Worm (Caenorhabditis elegans) whole organism, L3 larva: ENCODE results near the gene T24D5.3.
"Not testable (repeated sequence)": the region's sequence is repeated elsewhere in the genome, so short reads cannot be mapped to it uniquely, and the experiment has no call there.

Experiments
- R02D3.7 ChIP-seq: fragments of 150-350 bp; optimal IDR thresholded peaks from 2 replicates; lab custom pipeline; 2014; ENCODE audit warnings: missing biosample characterization, missing genetic modification characterization
- ZK546.5 ChIP-seq: sonication (generic microtip); optimal IDR thresholded peaks from 2 replicates; lab custom pipeline; 2017; ENCODE audit warnings: missing biosample characterization, missing genetic modification characterization
- aly-2 ChIP-seq: fragments of 150-350 bp; optimal IDR thresholded peaks from 2 replicates; lab custom pipeline; 2014; ENCODE audit warnings: missing biosample characterization, missing genetic modification characterization
- ama-1 ChIP-seq: fragments of 150-350 bp; optimal IDR thresholded peaks from 2 replicates; lab custom pipeline; 2018
- ceh-16 ChIP-seq: sonication (generic microtip); optimal IDR thresholded peaks from 2 replicates; lab custom pipeline; 2017; ENCODE audit warnings: missing biosample characterization, missing genetic modification characterization
- ceh-28 ChIP-seq: fragments of 150-350 bp; optimal IDR thresholded peaks from 2 replicates; lab custom pipeline; 2014; ENCODE audit warnings: missing biosample characterization, missing genetic modification reagents, missing genetic modification characterization
- egl-27 ChIP-seq: sonication (generic microtip); optimal IDR thresholded peaks from 4 replicates; lab custom pipeline; 2017; ENCODE audit warnings: missing biosample characterization, missing genetic modification reagents, missing genetic modification characterization
- elt-1 ChIP-seq: fragments of 150-350 bp; optimal IDR thresholded peaks from 2 replicates; lab custom pipeline; 2014; ENCODE audit warnings: missing biosample characterization, missing genetic modification characterization
- elt-2 ChIP-seq: sonication (generic microtip); optimal IDR thresholded peaks from 2 replicates; lab custom pipeline; 2016; ENCODE audit warnings: missing genetic modification reagents, mild to moderate bottlenecking, missing genetic modification characterization, missing compliant biosample characterization
- elt-3 ChIP-seq, 3 experiments: fragments of 150-350 bp in 1 of 3; sonication (generic microtip) in 2 of 3; optimal IDR thresholded peaks; 2 replicates in 2 of 3; 4 replicates in 1 of 3; lab custom pipeline; 2014 to 2017; ENCODE audit warnings: missing biosample characterization in 3 of 3, missing genetic modification characterization in 3 of 3
- eor-1 ChIP-seq, 2 experiments: fragments of 150-350 bp; optimal IDR thresholded peaks; 2 replicates each; lab custom pipeline; 2014 to 2018; ENCODE audit warnings: missing biosample characterization in 2 of 2, missing genetic modification characterization in 2 of 2
- fkh-10 ChIP-seq: sonication (generic microtip); optimal IDR thresholded peaks from 2 replicates; lab custom pipeline; 2017; ENCODE audit warnings: missing biosample characterization, missing genetic modification reagents, missing genetic modification characterization
- hmg-11 ChIP-seq: sonication (generic microtip); optimal IDR thresholded peaks from 2 replicates; lab custom pipeline; 2016; ENCODE audit warnings: missing genetic modification characterization, missing compliant biosample characterization
- jun-1 ChIP-seq: fragments of 150-350 bp; optimal IDR thresholded peaks from 2 replicates; lab custom pipeline; 2014; ENCODE audit warnings: missing biosample characterization, missing genetic modification reagents, missing genetic modification characterization
- lin-15B ChIP-seq: fragments of 150-350 bp; optimal IDR thresholded peaks from 2 replicates; lab custom pipeline; 2014; ENCODE audit warnings: missing biosample characterization, missing genetic modification characterization
- lin-39 ChIP-seq: fragments of 150-350 bp; optimal IDR thresholded peaks from 2 replicates; lab custom pipeline; 2018; ENCODE audit warnings: missing biosample characterization, missing genetic modification reagents, missing genetic modification characterization
- lsy-12 ChIP-seq: sonication (generic microtip); optimal IDR thresholded peaks from 2 replicates; lab custom pipeline; 2016; ENCODE audit warnings: mild to moderate bottlenecking, missing genetic modification characterization, missing compliant biosample characterization
- mdl-1 ChIP-seq: fragments of 150-350 bp; optimal IDR thresholded peaks from 2 replicates; lab custom pipeline; 2014; ENCODE audit warnings: missing biosample characterization, missing genetic modification characterization
- mml-1 ChIP-seq: fragments of 150-350 bp; sonication (generic microtip); optimal IDR thresholded peaks from 3 replicates; lab custom pipeline; 2014; ENCODE audit warnings: missing biosample characterization, missing genetic modification characterization
- nfya-1 ChIP-seq: sonication (generic microtip); optimal IDR thresholded peaks from 2 replicates; lab custom pipeline; 2017; ENCODE audit warnings: missing genetic modification characterization, mild to moderate bottlenecking, missing compliant biosample characterization, antibody characterized with exemption, moderate library complexity; ENCODE audit not compliant: insufficient read depth
- nhr-11 ChIP-seq: fragments of 150-350 bp; optimal IDR thresholded peaks from 2 replicates; lab custom pipeline; 2014; ENCODE audit warnings: missing biosample characterization, missing genetic modification characterization
- nhr-12 ChIP-seq: fragments of 150-350 bp; optimal IDR thresholded peaks from 2 replicates; lab custom pipeline; 2014; ENCODE audit warnings: missing biosample characterization, missing genetic modification characterization
- nhr-23 ChIP-seq: fragments of 150-350 bp; optimal IDR thresholded peaks from 2 replicates; lab custom pipeline; 2014; ENCODE audit warnings: missing biosample characterization, missing genetic modification reagents, missing genetic modification characterization
- nhr-25 ChIP-seq: sonication (generic microtip); optimal IDR thresholded peaks from 2 replicates; lab custom pipeline; 2017; ENCODE audit warnings: missing biosample characterization, missing genetic modification characterization
- nhr-28 ChIP-seq: fragments of 150-350 bp; optimal IDR thresholded peaks from 2 replicates; lab custom pipeline; 2014; ENCODE audit warnings: missing biosample characterization, missing genetic modification characterization
- nhr-43 ChIP-seq: sonication (generic microtip); optimal IDR thresholded peaks from 2 replicates; lab custom pipeline; 2016; ENCODE audit warnings: mild to moderate bottlenecking, missing genetic modification characterization, missing compliant biosample characterization; ENCODE audit not compliant: poor library complexity, severe bottlenecking
- pha-4 ChIP-seq: fragments of 150-350 bp; optimal IDR thresholded peaks from 2 replicates; lab custom pipeline; 2014; ENCODE audit warnings: missing biosample characterization, missing genetic modification reagents, missing genetic modification characterization
- pqm-1 ChIP-seq: fragments of 150-350 bp; optimal IDR thresholded peaks from 2 replicates; lab custom pipeline; 2017; ENCODE audit warnings: missing biosample characterization, missing genetic modification characterization, inconsistent platforms
- sea-2 ChIP-seq: fragments of 150-350 bp; sonication (generic microtip); optimal IDR thresholded peaks from 4 replicates; lab custom pipeline; 2014; ENCODE audit warnings: missing biosample characterization, missing genetic modification reagents, missing genetic modification characterization
- skn-1 ChIP-seq: fragments of 150-350 bp; optimal IDR thresholded peaks from 2 replicates; lab custom pipeline; 2014; ENCODE audit warnings: missing biosample characterization, missing genetic modification characterization
- tbx-2 ChIP-seq: sonication (generic microtip); optimal IDR thresholded peaks from 2 replicates; lab custom pipeline; 2016; ENCODE audit warnings: mild to moderate bottlenecking, missing genetic modification characterization, missing compliant biosample characterization
- unc-62 ChIP-seq: fragments of 150-350 bp; sonication (generic microtip); optimal IDR thresholded peaks from 4 replicates; lab custom pipeline; 2014; ENCODE audit warnings: missing biosample characterization, missing genetic modification reagents, missing genetic modification characterization
- ztf-11 ChIP-seq: fragments of 150-350 bp; optimal IDR thresholded peaks from 2 replicates; lab custom pipeline; 2014; ENCODE audit warnings: missing biosample characterization, missing genetic modification characterization
- ztf-4 ChIP-seq: fragments of 150-350 bp; optimal IDR thresholded peaks from 2 replicates; lab custom pipeline; 2014; ENCODE audit warnings: missing biosample characterization, missing genetic modification characterization

The T24D5.3 gene

DNA sequence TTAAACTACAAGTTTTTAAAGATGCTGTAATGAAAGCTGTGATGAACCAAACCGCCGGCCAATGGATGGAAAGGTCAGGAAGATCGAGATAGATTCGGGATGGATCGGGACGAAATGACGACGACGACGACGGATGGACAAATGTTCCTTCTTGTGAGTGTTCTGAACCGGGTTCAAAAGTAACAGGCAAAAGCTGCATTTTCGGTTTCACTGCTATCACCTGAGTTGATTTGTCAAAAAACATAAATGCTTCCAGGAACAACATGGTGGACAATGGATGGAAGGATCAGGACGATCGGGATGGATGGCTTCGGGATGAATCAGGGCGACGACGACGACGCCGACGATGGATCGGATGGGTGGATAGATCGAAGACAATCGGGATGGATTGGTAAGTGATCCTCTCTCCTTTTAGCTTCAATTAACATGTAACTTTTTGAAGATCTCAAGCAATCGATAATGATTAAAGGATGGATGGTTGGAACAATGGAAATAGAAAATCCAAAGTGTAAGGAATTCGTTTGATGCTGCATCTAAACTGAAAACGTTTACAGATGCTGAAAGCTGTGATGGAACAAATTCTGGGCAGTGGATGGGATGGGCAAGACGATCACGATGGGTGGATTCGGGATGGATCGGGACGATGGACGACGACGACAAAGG lies 23.6 kb downstream of the T24D5.3 start, which contains the start of the genes T24D5.6 and R09A8.9:
TSS of gene T24D5.6 (plus strand) at position 301 of the 663 bp plus-strand sequence.
TSS of gene R09A8.9 (plus strand) at position 613 of the 663 bp plus-strand sequence.
- TF ChIP-seq ZK546.5 (tag; lab: Kevin White, UChicago) (no peak), unc-62 (GFP tag; lab: Kevin White, UChicago) (no peak), jun-1 (tag; lab: Kevin White, UChicago) (no peak), eor-1 (tag; optimal IDR thresholded peaks at IDR 0.05; lab: Kevin White, UChicago) (no peak), R02D3.7 (no peak), elt-1 (tag; lab: Kevin White, UChicago) (no peak), sea-2 (no peak), tbx-2 (tag; lab: Kevin White, UChicago) (no peak), hmg-11 (tag; lab: Kevin White, UChicago) (no peak), lin-15B (tag; lab: Kevin White, UChicago) (no peak), nhr-28 (tag; lab: Kevin White, UChicago) (no peak), nhr-43 (tag; lab: Kevin White, UChicago) (no peak), nhr-23 (no peak), lsy-12 (tag; lab: Kevin White, UChicago) (no peak)
- TF ChIP-seq, all 47 proteins: peak for 0

DNA sequence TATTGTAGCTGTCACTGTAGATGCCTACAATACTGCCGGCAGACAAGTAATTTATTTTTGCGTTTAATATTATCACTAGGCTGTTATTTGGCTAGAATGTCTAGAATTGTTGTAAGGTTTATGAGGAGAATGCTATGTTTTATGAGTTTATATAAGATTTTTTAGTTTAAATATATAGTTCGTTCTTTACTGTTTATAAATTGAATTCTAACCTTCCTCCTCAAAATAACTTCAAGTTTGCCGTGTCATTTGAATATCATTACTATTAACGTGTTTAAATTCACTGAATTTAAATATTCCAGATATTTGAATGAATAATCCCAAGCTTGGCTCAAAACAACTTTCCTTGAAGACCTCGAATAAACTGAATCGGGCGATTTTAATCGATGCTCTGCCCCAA lies 33.6 kb downstream of the T24D5.3 start, which contains the start of gene R09A8.1:
TSS of gene R09A8.1 (plus strand) at position 301 of the 400 bp plus-strand sequence.
- TF ChIP-seq lin-15B (tag; lab: Kevin White, UChicago); aly-2; ceh-16 (tag; lab: Kevin White, UChicago): not testable (repeated sequence)
- TF ChIP-seq, all 47 proteins: peak for 0; not testable (repeated sequence) for 47

DNA sequence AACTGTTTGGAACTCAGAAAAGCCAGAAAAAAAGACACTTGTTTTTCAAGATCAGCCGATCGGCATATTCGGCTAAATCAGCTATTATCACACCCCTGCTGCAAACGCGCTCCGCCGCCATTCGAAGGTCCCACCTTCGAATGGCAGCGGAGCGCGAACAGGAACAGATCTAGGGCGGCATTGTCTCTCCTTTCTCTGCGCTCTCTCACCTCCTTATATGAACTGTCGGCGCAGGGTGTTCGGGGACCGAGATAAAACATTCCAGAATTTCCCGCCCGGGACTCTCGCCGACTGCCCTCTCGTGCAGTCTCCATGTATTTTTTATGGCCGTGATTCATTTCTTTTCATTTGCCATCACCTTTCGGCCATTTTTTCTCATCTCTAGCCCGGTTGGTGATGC lies 38.6 kb downstream of the T24D5.3 start:
- TF ChIP-seq mdl-1 (tag; lab: Kevin White, UChicago) (no peak), egl-27 (tag; lab: Kevin White, UChicago) (no peak), ztf-11 (tag; lab: Kevin White, UChicago) (no peak), ceh-28 (tag; lab: Kevin White, UChicago) (no peak), tbx-2 (tag; lab: Kevin White, UChicago) (no peak), lin-39 (tag; lab: Kevin White, UChicago) (no peak), R02D3.7 (no peak)

DNA sequence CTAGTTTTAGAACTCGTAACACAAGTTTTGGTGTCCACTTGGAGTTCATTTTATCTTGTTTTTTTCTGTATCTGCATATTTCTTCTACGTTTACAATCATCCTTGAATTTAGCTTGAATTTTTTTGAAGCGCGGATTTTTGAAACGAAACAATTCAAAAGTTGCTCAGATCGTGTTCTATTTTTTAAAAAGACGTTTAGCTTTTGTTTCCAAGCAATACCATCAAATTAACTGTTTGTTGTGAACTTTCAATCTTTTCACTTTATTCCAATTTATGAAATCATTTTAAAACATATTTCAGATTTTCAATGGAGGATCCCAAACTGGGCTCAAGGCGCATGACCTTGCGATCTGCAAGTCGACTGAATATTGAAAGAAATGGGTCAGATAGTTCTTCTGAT lies 39.3 kb downstream of the T24D5.3 start, which contains the start of gene R09A8.2:
TSS of gene R09A8.2 (plus strand) at position 301 of the 400 bp plus-strand sequence.
- no peak for TF ChIP-seq elt-2
- TF ChIP-seq nfya-1 (tag; lab: Kevin White, UChicago), result no peak
- no peak for TF ChIP-seq ceh-28 (tag; lab: Kevin White, UChicago)
- no peak for TF ChIP-seq nhr-25 (tag; lab: Kevin White, UChicago)
- no peak for TF ChIP-seq fkh-10 (GFP tag; lab: Kevin White, UChicago)
- TF ChIP-seq mml-1 (tag; lab: Kevin White, UChicago), result no peak
- TF ChIP-seq eor-1 (tag; optimal IDR thresholded peaks at IDR 0.05; lab: Kevin White, UChicago), result no peak
- no peak for TF ChIP-seq skn-1 (tag; lab: Kevin White, UChicago)
- no peak for TF ChIP-seq jun-1 (tag; lab: Kevin White, UChicago)
- TF ChIP-seq egl-27 (tag; lab: Kevin White, UChicago), result no peak
- no peak for TF ChIP-seq ama-1 (lab: Kevin White, UChicago)
- TF ChIP-seq nhr-11 (tag; lab: Kevin White, UChicago), result no peak
- TF ChIP-seq, all 47 proteins: peak for 0

DNA sequence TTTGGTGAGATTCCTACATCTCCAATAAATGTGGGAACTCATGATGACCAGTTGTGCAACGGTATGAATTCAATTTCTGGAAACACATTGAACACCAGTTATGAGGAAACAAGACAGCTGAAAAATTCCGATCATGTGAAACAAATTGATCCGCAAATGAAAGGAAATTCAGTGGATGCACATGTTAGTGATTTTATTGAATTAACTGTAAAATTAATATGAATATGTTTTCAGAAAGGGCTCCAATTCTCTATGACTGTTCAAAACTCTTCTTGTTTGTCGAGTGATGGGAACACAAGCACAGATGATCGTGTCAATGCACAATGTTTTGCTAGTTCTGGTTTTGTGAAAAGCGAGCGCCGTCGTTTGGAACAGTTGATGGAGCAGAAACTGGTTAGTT lies 40.4 kb downstream of the T24D5.3 start:
- TF ChIP-seq ztf-4 (tag; lab: Kevin White, UChicago) (no peak), ZK546.5 (tag; lab: Kevin White, UChicago) (no peak), aly-2 (no peak), hmg-11 (tag; lab: Kevin White, UChicago) (no peak), nhr-25 (tag; lab: Kevin White, UChicago) (no peak)
- TF ChIP-seq, all 47 proteins: peak for 0

DNA sequence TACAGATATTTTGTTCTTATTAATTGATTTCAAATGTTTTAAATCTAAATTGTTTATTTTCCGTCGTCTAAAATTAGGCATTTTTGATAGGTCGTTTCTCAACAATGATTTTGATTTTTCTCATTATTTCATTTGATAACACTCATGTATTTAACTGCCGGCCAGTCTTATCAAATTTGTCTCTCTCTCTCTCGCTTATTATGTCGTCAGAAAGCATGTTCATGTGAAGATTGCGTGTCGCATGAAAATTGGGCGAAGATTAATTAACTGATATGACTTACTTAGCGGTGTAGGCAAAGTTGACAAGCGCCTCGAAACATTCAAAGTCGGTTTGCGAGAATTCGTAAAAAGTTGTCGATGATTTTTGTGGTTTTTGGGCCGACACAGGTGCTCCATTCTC lies 47.9 kb downstream of the T24D5.3 start:
- TF ChIP-seq nhr-23, result peak; percentile 58
- no peak for TF ChIP-seq nhr-12
- peak; percentile 93 for TF ChIP-seq elt-2
- no peak for TF ChIP-seq mml-1 (tag; lab: Kevin White, UChicago)
- TF ChIP-seq pqm-1 (tag; lab: Kevin White, UChicago), result peak; percentile 93
- peak; percentile 11 for TF ChIP-seq nhr-25 (tag; lab: Kevin White, UChicago)
- peak; percentile 63 for TF ChIP-seq pha-4 (tag; lab: Kevin White, UChicago)
- TF ChIP-seq elt-3 (tag; optimal IDR thresholded peaks at IDR 0.05; lab: Kevin White, UChicago), result peak in 2 of 3 experiments; percentile 29 to 48
